Worm (Caenorhabditis elegans) whole organism, midembryonic: ENCODE data around the gene F59B1.2.

Experiments used
- cog-1 ChIP-seq: sonication (generic microtip); optimal IDR thresholded peaks from 2 replicates; lab custom pipeline; 2016; ENCODE audit warnings: missing genetic modification characterization, missing compliant biosample characterization
- flt-1 ChIP-seq: fragments of 200-800 bp; sonication (Bioruptor generic); IDR thresholded peaks from 2 replicates; pipeline ENCODE4 v1.3.6; 2022; ENCODE audit warnings: missing genetic modification characterization, missing compliant biosample characterization
- klf-2 ChIP-seq: fragments of 200-800 bp; sonication (Bioruptor generic); conservative IDR thresholded peaks from 2 replicates; pipeline ENCODE4 v1.3.6; 2022; ENCODE audit warnings: missing genetic modification reagents, missing genetic modification characterization, missing compliant biosample characterization
- ztf-23 ChIP-seq: fragments of 200-800 bp; sonication (Bioruptor generic); IDR thresholded peaks from 2 replicates; pipeline ENCODE4 v1.3.6; 2022; ENCODE audit warnings: missing genetic modification reagents, missing genetic modification characterization, missing compliant biosample characterization
- ztf-29 ChIP-seq: fragments of 200-800 bp; sonication (Bioruptor generic); IDR thresholded peaks from 2 replicates; pipeline ENCODE4 v1.3.6; 2022; ENCODE audit warnings: missing genetic modification reagents, missing genetic modification characterization, missing compliant biosample characterization

DNA sequence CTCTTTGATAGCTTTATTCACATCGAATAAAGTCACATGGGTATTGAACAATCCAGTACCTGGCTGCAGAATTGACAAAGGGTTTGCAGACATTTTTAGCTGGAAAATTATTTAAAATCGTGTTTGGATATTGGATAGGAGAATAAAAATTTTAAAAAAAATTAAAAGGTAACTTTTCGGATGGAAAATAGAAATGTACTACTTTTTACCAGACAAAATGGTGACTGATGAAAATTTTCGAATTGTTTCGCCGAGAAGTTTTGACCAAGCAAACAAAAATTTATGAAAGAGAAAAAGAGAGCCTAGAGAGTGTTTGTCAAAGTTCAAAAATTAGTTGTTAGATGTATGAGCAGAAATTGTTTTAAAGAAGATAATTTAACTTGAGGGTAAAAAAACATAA, 14.7 kb downstream of the F59B1.2 start, which contains the start of gene F59B1.10:
- TF ChIP-seq cog-1 (tag; lab: Kevin White, UChicago) (no peak), flt-1 (GFP tag; lab: Robert Waterston, UW) (no peak), klf-2 (no peak), ztf-29 (no peak), ztf-23 (no peak)
